Fruit fly (Drosophila melanogaster) whole organism, embryonic: Measurements from ENCODE around the gene Eig71Ek.
A peak's percentile ranks its signal among the peaks of the same experiment; 100 is the strongest.

Experiments
- CG10543 ChIP-seq: fragments of 200-800 bp; sonication (Bioruptor generic); optimal IDR thresholded peaks from 3 replicates; lab custom pipeline; 2017; ENCODE audit warnings: missing biosample characterization, mild to moderate bottlenecking, missing genetic modification characterization, moderate library complexity
- CG11093 ChIP-seq: fragments of 200-800 bp; sonication (Bioruptor generic); IDR thresholded peaks from 3 replicates; pipeline ENCODE4 v1.3.6; 2022; ENCODE audit warnings: missing biosample characterization, missing genetic modification characterization
- CG12299 ChIP-seq: fragments of 200-800 bp; sonication (Bioruptor generic); optimal IDR thresholded peaks from 2 replicates; lab custom pipeline; 2018; ENCODE audit warnings: missing biosample characterization, mild to moderate bottlenecking, missing genetic modification characterization
- CG12659 ChIP-seq: fragments of 200-800 bp; sonication (Bioruptor generic); optimal IDR thresholded peaks from 3 replicates; lab custom pipeline; 2017; ENCODE audit warnings: mild to moderate bottlenecking, missing biosample characterization, missing genetic modification reagents, missing genetic modification characterization
- CG12769 ChIP-seq: fragments of 200-800 bp; sonication (Bioruptor generic); optimal IDR thresholded peaks from 2 replicates; lab custom pipeline; 2019; ENCODE audit warnings: missing biosample characterization, mild to moderate bottlenecking, missing genetic modification characterization, moderate library complexity
- CG13894 ChIP-seq: fragments of 200-800 bp; sonication (Bioruptor generic); optimal IDR thresholded peaks from 3 replicates; lab custom pipeline; 2018; ENCODE audit warnings: missing biosample characterization, mild to moderate bottlenecking, missing genetic modification characterization, moderate library complexity
- CG15073 ChIP-seq: fragments of 200-800 bp; sonication (Bioruptor generic); optimal IDR thresholded peaks from 2 replicates; lab custom pipeline; 2016; ENCODE audit warnings: missing biosample characterization, missing genetic modification characterization
- CG1647 ChIP-seq: fragments of 200-800 bp; sonication (Bioruptor generic); optimal IDR thresholded peaks from 3 replicates; lab custom pipeline; 2016; ENCODE audit warnings: missing biosample characterization, missing genetic modification characterization
- CG16863 ChIP-seq: fragments of 200-800 bp; sonication (Bioruptor generic); optimal IDR thresholded peaks from 3 replicates; lab custom pipeline; 2016; ENCODE audit warnings: missing biosample characterization, missing genetic modification characterization
- CG18599 ChIP-seq: fragments of 200-800 bp; sonication (Bioruptor generic); optimal IDR thresholded peaks from 3 replicates; lab custom pipeline; 2017; ENCODE audit warnings: missing biosample characterization, missing genetic modification characterization, mild to moderate bottlenecking, moderate library complexity, missing genetic modification reagents
- CG2202 ChIP-seq: fragments of 200-800 bp; sonication (Bioruptor generic); optimal IDR thresholded peaks from 2 replicates; lab custom pipeline; 2018; ENCODE audit warnings: missing biosample characterization, mild to moderate bottlenecking, missing genetic modification characterization
- CG30431 ChIP-seq: fragments of 200-800 bp; sonication (Bioruptor generic); optimal IDR thresholded peaks from 2 replicates; lab custom pipeline; 2017; ENCODE audit warnings: missing biosample characterization, missing genetic modification characterization
- CG32767 ChIP-seq: fragments of 200-800 bp; sonication (Bioruptor generic); IDR thresholded peaks from 2 replicates; pipeline ENCODE4 v1.3.6; 2022; ENCODE audit warnings: missing biosample characterization, missing genetic modification characterization
- CG3407 ChIP-seq: fragments of 200-800 bp; sonication (Bioruptor generic); optimal IDR thresholded peaks from 2 replicates; lab custom pipeline; 2018; ENCODE audit warnings: missing biosample characterization, mild to moderate bottlenecking, missing genetic modification characterization
- CG4707 ChIP-seq: fragments of 200-800 bp; sonication (Bioruptor generic); optimal IDR thresholded peaks from 2 replicates; lab custom pipeline; 2018; ENCODE audit warnings: missing biosample characterization, mild to moderate bottlenecking, missing genetic modification characterization, moderate library complexity
- CG7357 ChIP-seq: fragments of 200-800 bp; sonication (Bioruptor generic); IDR thresholded peaks from 3 replicates; pipeline ENCODE4 v1.3.6; 2022; ENCODE audit warnings: missing biosample characterization, missing genetic modification characterization
- CG8290 ChIP-seq, 3 experiments: fragments of 200-800 bp; sonication (Bioruptor generic); optimal IDR thresholded peaks; 2 replicates each; lab custom pipeline; 2016 to 2019; ENCODE audit warnings: missing biosample characterization in 3 of 3, missing genetic modification characterization in 3 of 3, mild to moderate bottlenecking in 2 of 3, moderate library complexity in 1 of 3
- CG8359 ChIP-seq: fragments of 200-800 bp; sonication (Bioruptor generic); optimal IDR thresholded peaks from 2 replicates; lab custom pipeline; 2017; ENCODE audit warnings: missing biosample characterization, mild to moderate bottlenecking, missing genetic modification characterization, borderline replicate concordance
- CG9797 ChIP-seq: fragments of 200-800 bp; sonication (Bioruptor generic); optimal IDR thresholded peaks from 3 replicates; lab custom pipeline; 2018; ENCODE audit warnings: missing biosample characterization, mild to moderate bottlenecking, missing genetic modification characterization
- CHES-1-like ChIP-seq: fragments of 200-800 bp; sonication (Bioruptor generic); optimal IDR thresholded peaks from 2 replicates; lab custom pipeline; 2016; ENCODE audit warnings: missing biosample characterization, missing genetic modification characterization
- Chrac-16 ChIP-seq: fragments of 200-800 bp; sonication (Bioruptor generic); optimal IDR thresholded peaks from 3 replicates; lab custom pipeline; 2016; ENCODE audit warnings: missing biosample characterization, missing genetic modification characterization
- Dip3 ChIP-seq: fragments of 200-800 bp; sonication (Bioruptor generic); optimal IDR thresholded peaks from 3 replicates; lab custom pipeline; 2016; ENCODE audit warnings: missing biosample characterization, missing genetic modification characterization
- HLH4C ChIP-seq: fragments of 200-800 bp; sonication (Bioruptor generic); IDR thresholded peaks from 3 replicates; pipeline ENCODE4 v1.3.6; 2022; ENCODE audit warnings: missing biosample characterization, missing genetic modification characterization; ENCODE audit not compliant: partially characterized antibody
- HmgD ChIP-seq: fragments of 200-800 bp; sonication (Bioruptor generic); optimal IDR thresholded peaks from 3 replicates; lab custom pipeline; 2016; ENCODE audit warnings: missing biosample characterization, missing genetic modification characterization
- Lpt ChIP-seq: fragments of >200 bp; optimal IDR thresholded peaks from 2 replicates; lab custom pipeline; 2018; ENCODE audit warnings: missing biosample characterization, missing genetic modification characterization
- Opbp ChIP-seq: fragments of 200-800 bp; sonication (Bioruptor generic); IDR thresholded peaks from 3 replicates; pipeline ENCODE4 v1.3.6; 2022; ENCODE audit warnings: missing biosample characterization, missing genetic modification characterization; ENCODE audit not compliant: partially characterized antibody
- Optix ChIP-seq: fragments of 200-800 bp; sonication (Bioruptor generic); IDR thresholded peaks from 3 replicates; pipeline ENCODE4 v1.3.6; 2022; ENCODE audit warnings: missing biosample characterization, missing genetic modification characterization
- Sox102F ChIP-seq: fragments of 200-800 bp; sonication (Bioruptor generic); optimal IDR thresholded peaks from 2 replicates; lab custom pipeline; 2018; ENCODE audit warnings: missing biosample characterization, mild to moderate bottlenecking, missing genetic modification characterization, moderate library complexity
- chif ChIP-seq, 2 experiments: fragments of 200-800 bp; sonication (Bioruptor generic); optimal IDR thresholded peaks; 3 replicates each; lab custom pipeline; 2016; ENCODE audit warnings: missing biosample characterization in 2 of 2, missing genetic modification characterization in 2 of 2
- chn ChIP-seq: fragments of 200-800 bp; sonication (Bioruptor generic); optimal IDR thresholded peaks from 2 replicates; lab custom pipeline; 2016; ENCODE audit warnings: missing biosample characterization, missing genetic modification characterization
- ci ChIP-seq: fragments of 200-800 bp; sonication (Bioruptor generic); IDR thresholded peaks from 3 replicates; pipeline ENCODE4 v1.3.6; 2022; ENCODE audit warnings: missing biosample characterization, missing genetic modification characterization
- da ChIP-seq: fragments of 200-800 bp; sonication (Bioruptor generic); optimal IDR thresholded peaks from 2 replicates; lab custom pipeline; 2016; ENCODE audit warnings: missing biosample characterization, missing genetic modification characterization
- eve ChIP-seq, 2 experiments: fragments of >200 bp; optimal IDR thresholded peaks; 2 replicates each; lab custom pipeline; 2017; ENCODE audit warnings: missing biosample characterization in 2 of 2, missing genetic modification characterization in 2 of 2
- fd96Cb ChIP-seq: fragments of 200-800 bp; sonication (Bioruptor generic); optimal IDR thresholded peaks from 2 replicates; lab custom pipeline; 2018; ENCODE audit warnings: missing biosample characterization, mild to moderate bottlenecking, missing genetic modification characterization, moderate library complexity
- gcm2 ChIP-seq: fragments of 200-800 bp; sonication (Bioruptor generic); optimal IDR thresholded peaks from 2 replicates; lab custom pipeline; 2016; ENCODE audit warnings: missing biosample characterization, missing genetic modification characterization
- gt ChIP-seq: fragments of 200-800 bp; sonication (Bioruptor generic); IDR thresholded peaks from 2 replicates; pipeline ENCODE4 v1.3.6; 2022; ENCODE audit warnings: missing biosample characterization, missing genetic modification characterization
- klu ChIP-seq: fragments of 200-800 bp; sonication (Bioruptor generic); IDR thresholded peaks from 2 replicates; pipeline ENCODE4 v1.3.6; 2022; ENCODE audit warnings: missing biosample characterization, missing genetic modification characterization
- lbe ChIP-seq: fragments of 200-800 bp; sonication (Bioruptor generic); optimal IDR thresholded peaks from 2 replicates; lab custom pipeline; 2016; ENCODE audit warnings: missing biosample characterization, mild to moderate bottlenecking, missing genetic modification characterization
- onecut ChIP-seq: fragments of 200-800 bp; sonication (Bioruptor generic); IDR thresholded peaks from 2 replicates; pipeline ENCODE4 v1.3.6; 2022; ENCODE audit warnings: missing biosample characterization, missing genetic modification characterization
- org-1 ChIP-seq: fragments of 200-800 bp; sonication (Bioruptor generic); optimal IDR thresholded peaks from 2 replicates; lab custom pipeline; 2017; ENCODE audit warnings: missing biosample characterization, missing genetic modification characterization
- otp ChIP-seq: fragments of 200-800 bp; sonication (Bioruptor generic); IDR thresholded peaks from 3 replicates; pipeline ENCODE4, ENCODE4 v1.3.6; 2022; ENCODE audit warnings: missing biosample characterization, missing genetic modification characterization
- phol ChIP-seq: fragments of 200-800 bp; sonication (Bioruptor generic); optimal IDR thresholded peaks from 3 replicates; lab custom pipeline; 2018; ENCODE audit warnings: missing biosample characterization, mild to moderate bottlenecking, missing genetic modification characterization, moderate library complexity
- schlank ChIP-seq: fragments of 200-800 bp; sonication (Bioruptor generic); optimal IDR thresholded peaks from 2 replicates; lab custom pipeline; 2018; ENCODE audit warnings: missing biosample characterization, mild to moderate bottlenecking, missing genetic modification characterization
- sim ChIP-seq: fragments of 200-800 bp; sonication (Bioruptor generic); IDR thresholded peaks from 2 replicates; pipeline ENCODE4 v1.3.6; 2022; ENCODE audit warnings: missing biosample characterization, missing genetic modification characterization
- stc ChIP-seq: fragments of 200-800 bp; sonication (Bioruptor generic); IDR thresholded peaks from 2 replicates; pipeline ENCODE4 v1.3.6; 2022; ENCODE audit warnings: missing biosample characterization, missing genetic modification characterization
- tio ChIP-seq: fragments of 200-800 bp; sonication (Bioruptor generic); optimal IDR thresholded peaks from 2 replicates; lab custom pipeline; 2017; ENCODE audit warnings: missing biosample characterization, missing genetic modification characterization, inconsistent platforms
- tll ChIP-seq, 2 experiments: fragments of 200-800 bp in 1 of 2; fragments of >200 bp in 1 of 2; sonication (Bioruptor generic) in 1 of 2; optimal IDR thresholded peaks; 2 replicates each; lab custom pipeline; 2017 to 2019; ENCODE audit warnings: missing biosample characterization in 2 of 2, missing genetic modification characterization in 2 of 2, mild to moderate bottlenecking in 1 of 2, moderate library complexity in 1 of 2
- zfh1 ChIP-seq: fragments of 200-800 bp; sonication (Bioruptor generic); IDR thresholded peaks from 3 replicates; pipeline ENCODE4 v1.3.6; 2022; ENCODE audit warnings: missing biosample characterization, missing genetic modification characterization

The Eig71Ek gene

DNA sequence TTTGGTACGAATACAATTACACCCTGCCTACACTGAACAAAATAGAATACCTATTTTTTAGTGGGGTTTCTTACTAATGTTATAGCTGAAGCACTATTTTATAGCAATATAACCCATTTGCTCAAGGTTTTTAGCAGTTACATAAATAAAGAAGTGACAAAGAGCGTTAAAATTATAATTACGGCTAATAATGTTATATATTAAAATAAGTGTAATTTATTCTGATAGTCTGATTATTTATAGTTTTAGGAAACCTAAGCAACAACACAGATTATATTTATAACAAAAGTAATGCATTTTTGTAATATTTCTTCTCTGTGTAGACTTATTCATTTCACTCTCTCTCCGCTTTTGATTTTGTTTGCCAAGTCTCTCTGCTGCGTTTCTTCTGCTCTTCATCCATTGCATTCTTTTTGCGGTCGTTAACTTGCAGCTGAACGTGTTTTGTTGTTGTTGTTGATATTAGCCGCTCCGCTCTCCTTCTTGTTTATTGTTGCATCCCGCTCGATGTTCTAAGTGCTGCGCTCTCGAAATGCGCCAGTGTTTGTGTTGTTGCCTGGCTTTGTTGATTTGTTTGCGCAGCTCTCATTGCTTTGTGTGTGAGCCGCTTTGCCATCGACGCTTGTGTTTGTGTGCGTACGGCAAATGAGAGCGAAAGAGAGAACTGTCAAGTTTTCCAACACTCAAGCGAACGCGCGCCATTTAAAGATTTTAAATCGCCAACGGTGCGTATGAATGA, 35.2 kb upstream of the Eig71Ek start (continued):
- TF ChIP-seq CHES-1-like (GFP tag; lab: Kevin White, UChicago): peak; percentile 1
- peak; percentile 25 for TF ChIP-seq CG13894 (tag; lab: Kevin White, UChicago)
- peak; percentile 11 for TF ChIP-seq CG9797 (GFP tag; lab: Kevin White, UChicago)
- peak; percentile 45 for TF ChIP-seq onecut (GFP tag; lab: Robert Waterston, UW)
- TF ChIP-seq chn (GFP tag; lab: Kevin White, UChicago): no peak
- peak; percentile 80 for TF ChIP-seq CG32767 (GFP tag; lab: Robert Waterston, UW)
- no peak; the same call in 1 of the 2 replicates for TF ChIP-seq klu
- TF ChIP-seq stc: peak; percentile 87
- peak; percentile 97 for TF ChIP-seq phol
- TF ChIP-seq Chrac-16: peak; percentile 83
- no peak for TF ChIP-seq gcm2 (GFP tag; lab: Kevin White, UChicago)
- TF ChIP-seq gt (GFP tag; lab: Robert Waterston, UW): peak; percentile 52
- no peak for TF ChIP-seq lbe (GFP tag; lab: Kevin White, UChicago)
- peak; percentile 80; the same call in 2 of the 3 replicates for TF ChIP-seq CG11093
- TF ChIP-seq org-1: peak; percentile 92
- peak; percentile 21; the same call in 1 of the 3 replicates for TF ChIP-seq otp (GFP tag; lab: Robert Waterston, UW)
- no peak for TF ChIP-seq HLH4C (GFP tag; lab: Robert Waterston, UW)
- no peak for TF ChIP-seq CG16863 (GFP tag; lab: Kevin White, UChicago)
- peak; percentile 90 for TF ChIP-seq CG18599
- no peak for TF ChIP-seq Optix (GFP tag; lab: Robert Waterston, UW)
- peak; percentile 21 for TF ChIP-seq CG1647 (GFP tag; lab: Kevin White, UChicago)
- TF ChIP-seq Sox102F (GFP tag; lab: Kevin White, UChicago): peak; percentile 97
- peak; percentile 72 for TF ChIP-seq ci
- peak; percentile 9 for TF ChIP-seq CG15073 (GFP tag; lab: Kevin White, UChicago)
- peak in 1 of 2 experiments; percentile 92 for TF ChIP-seq eve (GFP tag; optimal IDR thresholded peaks at IDR 0.05; lab: Kevin White, UChicago)
- TF ChIP-seq HmgD (GFP tag; lab: Kevin White, UChicago): no peak
- TF ChIP-seq zfh1 (GFP tag; lab: Robert Waterston, UW): peak; percentile 66; the same call in 2 of the 3 replicates
- no peak for TF ChIP-seq Opbp (GFP tag; lab: Robert Waterston, UW)
- TF ChIP-seq CG8359 (GFP tag; lab: Kevin White, UChicago): peak; percentile 56
- peak; percentile 91 for TF ChIP-seq tio (GFP tag; lab: Kevin White, UChicago)
- TF ChIP-seq CG30431 (GFP tag; lab: Kevin White, UChicago): peak; percentile 75
- peak; percentile 70 for TF ChIP-seq CG2202 (tag; lab: Kevin White, UChicago)
- no peak for TF ChIP-seq Lpt (GFP tag; lab: Kevin White, UChicago)
- TF ChIP-seq tll (GFP tag; optimal IDR thresholded peaks at IDR 0.05; lab: Kevin White, UChicago): no peak
- peak; percentile 24 for TF ChIP-seq CG4707 (GFP tag; lab: Kevin White, UChicago)
- peak; percentile 97 for TF ChIP-seq fd96Cb (tag; lab: Kevin White, UChicago)
- TF ChIP-seq CG12659 (GFP tag; lab: Kevin White, UChicago): peak; percentile 91
- peak; percentile 57 for TF ChIP-seq CG10543 (GFP tag; lab: Kevin White, UChicago)
- peak; percentile 84 for TF ChIP-seq CG7357 (GFP tag; lab: Robert Waterston, UW)
- peak; percentile 15 for TF ChIP-seq Dip3
- TF ChIP-seq CG12769 (tag; lab: Kevin White, UChicago): no peak
- no peak for TF ChIP-seq da (GFP tag; lab: Kevin White, UChicago)
- TF ChIP-seq schlank: peak; percentile 36
- peak; percentile 86 for TF ChIP-seq CG3407
- peak; percentile 23 to 65 for TF ChIP-seq chif (GFP tag; optimal IDR thresholded peaks at IDR 0.05; lab: Kevin White, UChicago)
- TF ChIP-seq sim (GFP tag; lab: Robert Waterston, UW): peak; percentile 69; the same call in 1 of the 2 replicates
- peak; percentile 82 for TF ChIP-seq CG12299
- TF ChIP-seq CG8290 (GFP tag; optimal IDR thresholded peaks at IDR 0.05; lab: Kevin White, UChicago): peak; percentile 70
- TF ChIP-seq CG8290 (tag; optimal IDR thresholded peaks at IDR 0.05; lab: Kevin White, UChicago): peak in 1 of 2 experiments; percentile 28
